Fruit fly (Drosophila melanogaster): ENCODE measurements around the gene NHP2.

Gene NHP2

DNA sequence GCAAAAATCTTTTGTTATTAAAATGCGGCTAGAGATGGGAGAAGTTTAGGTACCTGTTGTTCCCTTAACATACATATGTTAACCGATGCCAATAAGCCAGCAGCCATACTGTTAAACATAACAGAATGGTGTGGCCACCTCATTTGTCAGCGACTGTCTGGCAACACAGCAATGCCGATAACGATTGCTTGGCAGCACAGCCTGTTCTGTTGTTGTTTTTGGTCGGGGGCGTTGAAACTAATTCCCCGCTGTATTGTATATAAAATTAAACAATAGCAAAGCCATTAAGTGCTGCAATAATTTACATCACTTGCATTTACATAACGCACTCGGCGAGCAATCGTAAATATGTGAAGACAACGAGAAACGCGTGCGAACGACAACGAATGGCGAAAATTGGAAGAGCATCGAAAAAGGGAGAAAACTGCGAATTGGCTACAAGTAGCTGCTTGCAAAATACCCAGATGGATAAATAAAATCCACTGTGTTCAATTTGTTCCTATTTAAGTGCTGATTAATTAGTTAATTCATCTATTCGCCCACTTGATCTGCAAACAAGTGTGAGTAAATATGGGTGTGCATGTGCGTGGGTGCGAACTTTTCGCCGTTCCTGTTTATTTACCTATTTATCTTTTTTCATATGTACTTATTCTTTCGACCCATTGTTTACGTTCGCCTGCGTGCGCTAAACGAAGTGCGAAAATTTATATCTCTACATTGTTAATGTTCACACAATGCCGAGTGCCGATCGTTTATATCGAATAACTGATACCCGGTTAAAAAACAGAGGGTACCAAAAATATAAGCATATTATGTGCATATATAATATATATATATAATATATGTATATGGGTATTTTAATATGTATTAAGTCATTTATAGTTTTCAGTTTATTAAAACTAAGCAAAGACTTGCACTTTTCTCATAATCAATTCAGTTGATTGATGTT is 39.9 kb downstream of the NHP2 start, which contains the start of the genes Tsen34 and Mgat4a (continued):
- TF ChIP-seq chinmo (GFP tag; IDR thresholded peaks at IDR 0.05; ENCODE audit: partially characterized antibody) (0 out of 4 replicates have a peak, but pooled peaks have one; percentile 65), CG3407 (GFP tag; optimal IDR thresholded peaks at IDR 0.05) (no peak), gt (GFP tag; IDR thresholded peaks at IDR 0.05) (no peak), emc (GFP tag; optimal IDR thresholded peaks at IDR 0.05) (peak; percentile 14), unc-4 (GFP tag; IDR thresholded peaks at IDR 0.05; ENCODE audit: partially characterized antibody) (peak; percentile 66), esg (GFP tag; conservative IDR thresholded peaks at IDR 0.05) (no peak), ab (GFP tag; optimal IDR thresholded peaks at IDR 0.05) (no peak), Drgx (GFP tag; IDR thresholded peaks at IDR 0.05) (no peak), CG15073 (GFP tag; optimal IDR thresholded peaks at IDR 0.05) (no peak), usp (GFP tag; optimal IDR thresholded peaks at IDR 0.05) (no peak), CG7963 (GFP tag; IDR thresholded peaks at IDR 0.05; ENCODE audit: partially characterized antibody) (peak; percentile 41; the same call in 2 of the 3 replicates), CG11085 (GFP tag; IDR thresholded peaks at IDR 0.05) (0 out of 2 replicates have a peak, but pooled peaks have one; percentile 33), CG8924 (tag; optimal IDR thresholded peaks at IDR 0.05) (peak; percentile 68), otp (GFP tag; IDR thresholded peaks at IDR 0.05) (peak; percentile 8; the same call in 1 of the 3 replicates), pho (GFP tag; optimal IDR thresholded peaks at IDR 0.05) (peak; percentile 66), CG8290 (GFP tag; optimal IDR thresholded peaks at IDR 0.05) (no peak), CG8290 (tag; optimal IDR thresholded peaks at IDR 0.05) (peak in 1 of 2 experiments; percentile 59), pb (GFP tag; optimal IDR thresholded peaks at IDR 0.05) (no peak), Meics (GFP tag; optimal IDR thresholded peaks at IDR 0.05) (peak; percentile 68), Hey (tag; optimal IDR thresholded peaks at IDR 0.05) (no peak), Dll (GFP tag; IDR thresholded peaks at IDR 0.05; ENCODE audit: partially characterized antibody) (peak; percentile 61; the same call in 2 of the 4 replicates), PHDP (tag; optimal IDR thresholded peaks at IDR 0.05) (peak; percentile 35), CG6654 (GFP tag; optimal IDR thresholded peaks at IDR 0.05) (no peak), CG1529 (GFP tag; optimal IDR thresholded peaks at IDR 0.05) (no peak), Mad (GFP tag; optimal IDR thresholded peaks at IDR 0.05) (no peak), dpn (GFP tag; optimal IDR thresholded peaks at IDR 0.05) (peak in 1 of 2 experiments; percentile 39), CG3281 (GFP tag; optimal IDR thresholded peaks at IDR 0.05) (peak; percentile 78), NC2β (GFP tag; optimal IDR thresholded peaks at IDR 0.05) (peak; percentile 9), Opbp (GFP tag; IDR thresholded peaks at IDR 0.05; ENCODE audit: partially characterized antibody) (peak; percentile 74; the same call in 2 of the 3 replicates), CG9727 (GFP tag; optimal IDR thresholded peaks at IDR 0.05) (peak; percentile 50), Ets97D (GFP tag; optimal IDR thresholded peaks at IDR 0.05) (peak; percentile 15), wdn (GFP tag; IDR thresholded peaks at IDR 0.05) (peak; percentile 62), Med (GFP tag) (peak; percentile 96), odd (GFP tag; optimal IDR thresholded peaks at IDR 0.05) (no peak), Xrp1 (GFP tag; IDR thresholded peaks at IDR 0.05) (peak; percentile 54), CG4360 (GFP tag; IDR thresholded peaks at IDR 0.05) (peak; percentile 88), CG31388 (GFP tag; optimal IDR thresholded peaks at IDR 0.05) (no peak), CG12659 (GFP tag; optimal IDR thresholded peaks at IDR 0.05) (peak; percentile 66), slbo (GFP tag; IDR thresholded peaks at IDR 0.05) (peak; percentile 59), CG17802 (tag; optimal IDR thresholded peaks at IDR 0.05) (peak; percentile 25), Scr (GFP tag; IDR thresholded peaks at IDR 0.05; ENCODE audit: partially characterized antibody) (peak; percentile 45), CG7987 (GFP tag; optimal IDR thresholded peaks at IDR 0.05) (peak; percentile 71), Sry-β (GFP tag; optimal IDR thresholded peaks at IDR 0.05) (peak; percentile 4), run (tag; optimal IDR thresholded peaks at IDR 0.05) (no peak), dati (GFP tag; IDR thresholded peaks at IDR 0.05) (no peak), CG32532 (GFP tag; IDR thresholded peaks at IDR 0.05) (peak; percentile 54; the same call in 1 of the 2 replicates), CG9932 (GFP tag; IDR thresholded peaks at IDR 0.05) (peak; percentile 71), CG13123 (GFP tag; optimal IDR thresholded peaks at IDR 0.05) (no peak), CG14441 (GFP tag; IDR thresholded peaks at IDR 0.05) (peak; percentile 52)

Measured in whole organism, embryonic.